Worm (Caenorhabditis elegans) whole organism, L4 larva: ENCODE results near the gene Y59A8B.21.
A peak's percentile ranks its signal among the peaks of the same experiment; 100 is the strongest.
"Not testable (repeated sequence)": the region's sequence is repeated elsewhere in the genome, so short reads cannot be mapped to it uniquely, and the experiment has no call there.

Source experiments
- D1046.2 ChIP-seq: fragments of 200-800 bp; sonication (Bioruptor generic); IDR thresholded peaks from 2 replicates; pipeline ENCODE4 v1.3.6; 2022; ENCODE audit warnings: missing genetic modification characterization, missing compliant biosample characterization
- F49E8.2 ChIP-seq: sonication (generic microtip); optimal IDR thresholded peaks from 2 replicates; lab custom pipeline; 2016; ENCODE audit warnings: missing compliant biosample characterization, mild to moderate bottlenecking, missing genetic modification characterization, borderline replicate concordance
- ZK546.5 ChIP-seq, 2 experiments: sonication (generic microtip); optimal IDR thresholded peaks; 2 replicates each; lab custom pipeline; 2017; ENCODE audit warnings: missing biosample characterization in 2 of 2, missing genetic modification characterization in 2 of 2
- aha-1 ChIP-seq: fragments of 150-350 bp; peaks from one replicate; lab custom pipeline; 2014; ENCODE audit warnings: missing biosample characterization, missing genetic modification characterization
- aly-2 ChIP-seq: sonication (generic microtip); optimal IDR thresholded peaks from 2 replicates; lab custom pipeline; 2018; ENCODE audit warnings: missing biosample characterization, missing genetic modification characterization
- ctbp-1 ChIP-seq: fragments of 200-800 bp; sonication (Bioruptor generic); IDR thresholded peaks from 2 replicates; pipeline ENCODE4 v1.3.6; 2022; ENCODE audit warnings: missing genetic modification reagents, missing genetic modification characterization, missing compliant biosample characterization
- daf-16 ChIP-seq, 3 experiments: sonication (generic microtip); optimal IDR thresholded peaks; 2 replicates each; lab custom pipeline; 2016 to 2017; ENCODE audit warnings: missing genetic modification characterization in 3 of 3, missing genetic modification reagents in 3 of 3, mild to moderate bottlenecking in 2 of 3, missing compliant biosample characterization in 2 of 3, missing biosample characterization in 1 of 3, moderate library complexity in 1 of 3
- daf-8 ChIP-seq: fragments of 200-800 bp; sonication (Bioruptor generic); IDR thresholded peaks from 2 replicates; pipeline ENCODE4 v1.3.6; 2022; ENCODE audit warnings: missing genetic modification characterization, missing compliant biosample characterization
- dmd-9 ChIP-seq: fragments of 200-800 bp; sonication (Bioruptor generic); IDR thresholded peaks from 2 replicates; pipeline ENCODE4 v1.3.6; 2022; ENCODE audit warnings: missing genetic modification reagents, missing genetic modification characterization, missing compliant biosample characterization
- dpl-1 ChIP-seq: fragments of 150-350 bp; optimal IDR thresholded peaks from 2 replicates; lab custom pipeline; 2014; ENCODE audit warnings: missing biosample characterization, missing genetic modification reagents, missing genetic modification characterization
- fkh-10 ChIP-seq: fragments of 150-350 bp; optimal IDR thresholded peaks from 2 replicates; lab custom pipeline; 2014; ENCODE audit warnings: missing biosample characterization, missing genetic modification reagents, missing genetic modification characterization
- hlh-11 ChIP-seq: fragments of 200-800 bp; sonication (Bioruptor generic); optimal IDR thresholded peaks from 2 replicates; lab custom pipeline; 2018; ENCODE audit warnings: mild to moderate bottlenecking, missing genetic modification characterization, missing compliant biosample characterization
- hlh-30 ChIP-seq: sonication (generic microtip); optimal IDR thresholded peaks from 2 replicates; lab custom pipeline; 2017; ENCODE audit warnings: antibody characterized with exemption, mild to moderate bottlenecking, missing genetic modification characterization, missing compliant biosample characterization; ENCODE audit not compliant: insufficient read depth
- hmg-1.1 ChIP-seq: fragments of 200-800 bp; sonication (Bioruptor generic); IDR thresholded peaks from 2 replicates; pipeline ENCODE4 v1.3.6; 2022; ENCODE audit warnings: missing genetic modification reagents, missing genetic modification characterization, missing compliant biosample characterization
- jun-1 ChIP-seq: fragments of 150-350 bp; optimal IDR thresholded peaks from 2 replicates; lab custom pipeline; 2014; ENCODE audit warnings: missing biosample characterization, missing genetic modification reagents, missing genetic modification characterization
- lim-7 ChIP-seq: fragments of 200-800 bp; sonication (Bioruptor generic); IDR thresholded peaks from 2 replicates; pipeline ENCODE4 v1.3.6; 2022; ENCODE audit warnings: missing genetic modification characterization, missing compliant biosample characterization
- lin-13 ChIP-seq: fragments of 150-350 bp; optimal IDR thresholded peaks from 2 replicates; lab custom pipeline; 2014; ENCODE audit warnings: missing biosample characterization, missing genetic modification reagents, missing genetic modification characterization
- lin-38 ChIP-seq: fragments of 200-800 bp; sonication (Bioruptor generic); IDR thresholded peaks from 2 replicates; pipeline ENCODE4 v1.3.6; 2022; ENCODE audit warnings: missing genetic modification reagents, missing genetic modification characterization, missing compliant biosample characterization
- madf-5 ChIP-seq, 2 experiments: fragments of 200-800 bp; sonication (Bioruptor generic); IDR thresholded peaks; 2 replicates each; pipeline ENCODE4 v1.3.6; 2022; ENCODE audit warnings: missing compliant biosample characterization in 2 of 2, missing genetic modification characterization in 2 of 2
- mep-1 ChIP-seq: fragments of 150-350 bp; sonication (generic microtip); optimal IDR thresholded peaks from 3 replicates; lab custom pipeline; 2014; ENCODE audit warnings: missing biosample characterization, missing genetic modification characterization
- mes-2 ChIP-seq: sonication (generic microtip); optimal IDR thresholded peaks from 2 replicates; lab custom pipeline; 2016; ENCODE audit warnings: missing genotype, mild to moderate bottlenecking, missing genetic modification characterization, missing compliant biosample characterization; ENCODE audit not compliant: poor library complexity, severe bottlenecking
- mxl-2 ChIP-seq: fragments of 200-800 bp; sonication (Bioruptor generic); conservative IDR thresholded peaks from 2 replicates; pipeline ENCODE4 v1.3.6; 2022; ENCODE audit warnings: missing genetic modification reagents, missing genetic modification characterization, missing compliant biosample characterization
- nhr-102 ChIP-seq: sonication (generic microtip); optimal IDR thresholded peaks from 2 replicates; lab custom pipeline; 2016; ENCODE audit warnings: mild to moderate bottlenecking, missing genetic modification characterization, moderate library complexity, missing compliant biosample characterization
- nhr-11 ChIP-seq: fragments of 150-350 bp; optimal IDR thresholded peaks from 2 replicates; lab custom pipeline; 2014; ENCODE audit warnings: missing biosample characterization, missing genetic modification characterization
- nhr-25 ChIP-seq: sonication (generic microtip); optimal IDR thresholded peaks from 2 replicates; lab custom pipeline; 2017; ENCODE audit warnings: missing genetic modification characterization, mild to moderate bottlenecking, missing compliant biosample characterization, antibody characterized with exemption, moderate library complexity, borderline replicate concordance; ENCODE audit not compliant: insufficient read depth
- nhr-28 ChIP-seq: fragments of 150-350 bp; optimal IDR thresholded peaks from 2 replicates; lab custom pipeline; 2014; ENCODE audit warnings: missing biosample characterization, missing genetic modification characterization
- nhr-41 ChIP-seq: fragments of 200-800 bp; sonication (Bioruptor generic); IDR thresholded peaks from 2 replicates; pipeline ENCODE4 v1.3.6; 2022; ENCODE audit warnings: missing genetic modification reagents, missing genetic modification characterization, missing compliant biosample characterization
- nhr-48 ChIP-seq: sonication (generic microtip); optimal IDR thresholded peaks from 2 replicates; lab custom pipeline; 2016; ENCODE audit warnings: mild to moderate bottlenecking, missing genetic modification characterization, missing compliant biosample characterization
- pha-4 ChIP-seq, 2 experiments: fragments of 150-350 bp in 1 of 2; fragments of 200-800 bp in 1 of 2; sonication (Bioruptor generic) in 1 of 2; IDR thresholded peaks in 1 of 2; optimal IDR thresholded peaks in 1 of 2; 2 replicates each; pipeline versions ENCODE4 v1.3.6 to Lab custom; 2014 to 2022; ENCODE audit warnings: missing genetic modification characterization in 2 of 2, missing genetic modification reagents in 2 of 2, missing biosample characterization in 1 of 2, missing compliant biosample characterization in 1 of 2
- php-3 ChIP-seq: fragments of 200-800 bp; sonication (Bioruptor generic); IDR thresholded peaks from 2 replicates; pipeline ENCODE4 v1.3.6; 2022; ENCODE audit warnings: missing genetic modification reagents, missing genetic modification characterization, missing compliant biosample characterization
- sdz-12 ChIP-seq: fragments of 200-800 bp; sonication (Bioruptor generic); optimal IDR thresholded peaks from 2 replicates; lab custom pipeline; 2018; ENCODE audit warnings: mild to moderate bottlenecking, missing genetic modification characterization, missing compliant biosample characterization
- set-16 ChIP-seq: fragments of 200-800 bp; sonication (Bioruptor generic); IDR thresholded peaks from 2 replicates; pipeline ENCODE4 v1.3.6; 2022; ENCODE audit warnings: missing genetic modification reagents, missing genetic modification characterization, missing compliant biosample characterization
- skn-1 ChIP-seq: fragments of 150-350 bp; optimal IDR thresholded peaks from 2 replicates; lab custom pipeline; 2014; ENCODE audit warnings: missing biosample characterization, missing genetic modification characterization
- snpc-1.2 ChIP-seq: fragments of 200-800 bp; sonication (Bioruptor generic); IDR thresholded peaks from 2 replicates; pipeline ENCODE4 v1.3.6; 2022; ENCODE audit warnings: missing genetic modification reagents, missing genetic modification characterization, missing compliant biosample characterization
- snpc-4 ChIP-seq: fragments of 150-350 bp; optimal IDR thresholded peaks from 2 replicates; lab custom pipeline; 2014; ENCODE audit warnings: missing biosample characterization, missing genetic modification characterization

The Y59A8B.21 gene

DNA sequence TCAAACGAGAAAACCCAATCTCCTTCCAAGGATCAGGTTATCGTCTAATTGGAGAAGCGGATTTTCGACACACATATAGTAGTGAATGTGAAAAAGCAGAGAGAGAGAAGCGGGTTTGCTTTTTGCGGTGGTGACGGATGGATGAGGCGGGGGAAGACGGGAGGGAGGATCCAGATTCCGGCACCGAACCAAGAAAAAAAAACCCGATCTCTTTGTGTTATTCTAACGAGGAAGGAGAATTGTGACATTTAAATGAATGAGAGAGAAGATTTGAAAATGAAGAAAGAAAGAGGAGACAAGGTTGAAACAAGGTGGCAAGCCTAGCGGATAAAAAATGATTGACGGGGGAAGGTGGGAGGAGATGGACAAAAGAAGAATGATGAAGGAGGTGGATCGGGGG, 17.8 kb downstream of the Y59A8B.21 start:
- TF ChIP-seq nhr-48 (tag; lab: Kevin White, UChicago) (peak; percentile 26), hlh-11 (tag; lab: Kevin White, UChicago) (peak; percentile 28), ZK546.5 (tag; optimal IDR thresholded peaks at IDR 0.05; lab: Kevin White, UChicago) (no peak)

DNA sequence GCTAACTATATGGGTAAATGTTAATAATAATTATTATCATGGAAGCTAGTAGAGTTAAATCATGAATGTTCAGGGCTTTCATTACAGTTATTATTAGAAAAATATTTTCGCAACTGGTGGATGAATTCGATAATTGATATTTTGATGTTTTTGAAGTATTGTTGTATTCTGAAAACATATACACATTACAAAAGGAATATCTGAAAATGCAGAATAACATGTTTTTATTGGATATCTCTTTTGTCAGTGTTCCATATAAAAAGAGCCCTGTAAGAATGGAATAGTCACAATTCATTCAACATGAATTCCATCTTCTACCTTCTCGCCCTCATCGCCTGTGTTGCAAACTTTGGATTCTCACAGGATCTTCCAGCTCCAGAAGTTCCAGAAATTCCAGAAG, 20.9 kb downstream of the Y59A8B.21 start, which contains the start of gene Y59A8B.19:
TSS of gene Y59A8B.19 (plus strand) at position 301 of the 400 bp plus-strand sequence.
- TF ChIP-seq daf-16 (GFP tag; optimal IDR thresholded peaks at IDR 0.05; lab: Kevin White, UChicago); daf-16 (tag; optimal IDR thresholded peaks at IDR 0.05; lab: Kevin White, UChicago); snpc-4 (tag; lab: Kevin White, UChicago); snpc-1.2 (GFP tag; lab: Robert Waterston, UW): not testable (repeated sequence)

DNA sequence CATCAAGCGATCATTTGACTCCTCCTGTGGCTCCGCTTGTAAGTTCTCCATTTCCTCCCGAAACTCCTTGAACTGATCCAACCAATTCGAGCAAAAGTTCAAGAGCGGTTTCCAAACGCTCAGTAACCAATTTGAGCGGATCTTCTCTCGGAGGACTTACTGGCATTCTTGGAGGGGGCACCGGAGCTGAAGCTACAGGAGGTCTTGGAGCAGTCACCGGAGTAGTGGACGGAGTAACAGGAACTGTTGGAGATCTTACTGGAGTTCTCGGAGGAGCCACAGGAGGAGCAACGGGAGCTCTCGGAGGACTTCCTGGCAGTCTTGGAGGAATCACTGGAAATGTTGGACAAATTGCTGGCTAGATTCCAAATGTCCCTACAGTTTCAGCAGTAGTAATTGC, 22.6 kb downstream of the Y59A8B.21 start:
- TF ChIP-seq set-16 (GFP tag; lab: Robert Waterston, UW) = peak; percentile 60
- no peak for TF ChIP-seq jun-1 (tag; lab: Kevin White, UChicago)

DNA sequence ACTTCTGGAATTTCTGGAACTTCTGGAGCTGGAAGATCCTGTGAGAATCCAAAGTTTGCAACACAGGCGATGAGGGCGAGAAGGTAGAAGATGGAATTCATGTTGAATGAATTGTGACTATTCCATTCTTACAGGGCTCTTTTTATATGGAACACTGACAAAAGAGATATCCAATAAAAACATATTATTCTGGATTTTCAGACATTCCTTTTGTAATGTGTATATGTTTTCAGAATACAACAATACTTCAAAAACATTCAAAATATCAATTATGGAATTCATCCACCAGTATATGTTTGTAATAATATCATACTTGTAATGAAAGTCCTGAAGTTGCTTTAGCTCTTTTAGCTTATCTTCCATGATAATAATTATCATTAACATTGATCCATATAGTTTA, 24.7 kb downstream of the Y59A8B.21 start, which contains the start of gene Y59A8B.26:
TSS of gene Y59A8B.26 (minus strand) at position 101 of the 400 bp plus-strand sequence.
- not testable (repeated sequence) for TF ChIP-seq nhr-102 (tag; lab: Kevin White, UChicago); mxl-2; lim-7 (GFP tag; lab: Robert Waterston, UW)

DNA sequence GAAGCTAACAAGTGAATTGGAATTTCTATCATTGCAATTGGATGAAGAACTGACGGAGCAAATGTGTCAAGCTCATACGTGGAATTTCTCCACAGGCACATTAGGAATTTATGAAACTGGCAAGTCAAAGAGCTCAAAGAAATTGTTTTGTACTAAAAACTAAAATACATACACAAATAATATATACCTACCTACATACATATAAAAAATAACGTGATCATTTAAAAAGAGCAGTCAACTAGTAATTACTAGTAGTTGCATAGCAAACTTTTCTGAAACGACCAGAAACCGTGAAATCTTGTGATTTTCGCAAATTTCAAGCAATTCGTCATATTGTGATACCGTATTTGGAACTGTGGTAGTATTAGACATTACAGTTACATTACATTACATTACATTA, 28.1 kb downstream of the Y59A8B.21 start, which contains the start of gene srh-133:
TSS of gene srh-133 (minus strand) at position 101 of the 400 bp plus-strand sequence.
- TF ChIP-seq aly-2 = no peak
- TF ChIP-seq pha-4 (GFP tag; IDR thresholded peaks at IDR 0.05; lab: Robert Waterston, UW) = no peak
- TF ChIP-seq pha-4 (tag; optimal IDR thresholded peaks at IDR 0.05; lab: Kevin White, UChicago) = no peak

DNA sequence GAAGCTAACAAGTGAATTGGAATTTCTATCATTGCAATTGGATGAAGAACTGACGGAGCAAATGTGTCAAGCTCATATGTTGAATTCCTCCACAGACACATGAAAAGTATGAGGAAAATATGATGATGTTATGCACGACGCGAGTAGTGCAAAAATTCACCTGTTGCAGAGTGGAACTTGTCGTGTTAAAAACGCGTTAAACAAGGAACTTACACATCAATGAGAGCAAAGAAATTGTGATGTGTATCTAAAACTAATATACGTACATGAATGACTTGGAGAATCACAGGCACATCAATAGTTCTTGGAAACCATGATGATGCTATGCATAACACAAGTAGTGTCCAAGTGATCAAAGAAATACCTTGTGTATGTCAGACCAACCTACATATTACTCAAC, 31.2 kb downstream of the Y59A8B.21 start, which contains the start of gene srh-134:
TSS of gene srh-134 (minus strand) at position 101 of the 400 bp plus-strand sequence.
- no peak for TF ChIP-seq nhr-48 (tag; lab: Kevin White, UChicago)
- no peak for TF ChIP-seq lin-38 (GFP tag; lab: Robert Waterston, UW)
- no peak for TF ChIP-seq nhr-11
- TF ChIP-seq aha-1 (tag; lab: Kevin White, UChicago) = no peak
- no peak for TF ChIP-seq ctbp-1 (GFP tag; lab: Robert Waterston, UW)
- no peak for TF ChIP-seq skn-1 (tag; lab: Kevin White, UChicago)
- TF ChIP-seq daf-16 (GFP tag; optimal IDR thresholded peaks at IDR 0.05; lab: Kevin White, UChicago) = no peak
- no peak for TF ChIP-seq daf-16 (tag; optimal IDR thresholded peaks at IDR 0.05; lab: Kevin White, UChicago)

DNA sequence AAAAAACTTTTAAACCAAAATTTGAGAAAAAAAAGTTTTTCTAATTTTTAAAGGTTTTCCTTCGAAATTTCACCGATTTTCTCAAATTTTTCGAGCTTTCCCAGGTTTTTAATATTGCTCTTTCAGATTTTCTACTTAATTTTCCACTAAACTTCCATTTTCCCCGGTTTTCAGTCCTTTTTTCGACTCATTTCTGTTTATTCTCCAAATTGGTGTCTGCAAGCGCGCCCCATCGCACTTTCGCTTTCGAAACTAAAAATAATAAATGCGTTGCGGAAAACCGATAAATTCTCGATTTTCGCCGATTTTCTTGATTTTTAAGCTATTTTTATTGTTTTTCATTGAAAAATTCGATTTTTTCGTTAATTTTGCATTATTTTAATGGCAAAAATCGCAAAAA, 35.4 kb downstream of the Y59A8B.21 start:
- TF ChIP-seq nhr-28 (tag; lab: Kevin White, UChicago) = peak; percentile 19
- TF ChIP-seq dpl-1 (GFP tag; lab: Kevin White, UChicago) = peak; percentile 10
- no peak for TF ChIP-seq dmd-9 (GFP tag; lab: Robert Waterston, UW)

DNA sequence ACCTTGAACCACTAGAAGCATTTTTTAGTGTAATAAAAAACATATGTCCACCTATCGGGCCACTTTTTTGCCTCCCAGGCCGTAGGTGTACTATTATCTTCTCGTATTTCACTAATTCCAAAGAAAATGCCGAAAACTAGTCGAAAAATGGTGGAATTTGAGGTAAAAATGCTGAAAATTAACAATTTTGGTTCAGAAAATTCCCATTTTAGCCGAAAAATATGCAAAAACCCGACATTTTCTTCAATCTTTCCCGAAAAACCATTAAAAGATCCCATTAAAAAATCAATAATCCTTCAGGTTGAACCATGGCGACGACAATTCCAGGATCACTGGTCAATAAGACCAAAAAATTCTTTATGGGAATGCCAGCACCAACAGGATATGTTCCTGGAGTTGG, 36.1 kb downstream of the Y59A8B.21 start, which contains the start of gene prp-6:
TSS of gene prp-6 (plus strand) at position 301 of the 400 bp plus-strand sequence.
- TF ChIP-seq ctbp-1 (GFP tag; lab: Robert Waterston, UW) (no peak), madf-5 (GFP tag; IDR thresholded peaks at IDR 0.05; lab: Robert Waterston, UW) (no peak), fkh-10 (GFP tag; lab: Kevin White, UChicago) (no peak), dmd-9 (GFP tag; lab: Robert Waterston, UW) (no peak), aha-1 (tag; lab: Kevin White, UChicago) (no peak), mep-1 (tag; lab: Kevin White, UChicago) (no peak), F49E8.2 (tag; lab: Kevin White, UChicago) (no peak), hmg-1.1 (GFP tag; lab: Robert Waterston, UW) (no peak), nhr-41 (GFP tag; lab: Robert Waterston, UW) (no peak), php-3 (GFP tag; lab: Robert Waterston, UW) (no peak), mes-2 (tag; lab: Kevin White, UChicago) (no peak), hlh-30 (tag; lab: Kevin White, UChicago) (no peak), sdz-12 (GFP tag; lab: Kevin White, UChicago) (no peak), lin-13 (GFP tag; lab: Kevin White, UChicago) (no peak), daf-8 (GFP tag; lab: Robert Waterston, UW) (no peak), nhr-25 (tag; lab: Kevin White, UChicago) (no peak), D1046.2 (GFP tag; lab: Robert Waterston, UW) (no peak)
